Fruit fly (Drosophila melanogaster): ENCODE measurements around the gene CG31140.

CG31140 gene

dm6 chr3R:23931095-23931728 is 31.8 kb upstream of the CG31140 start, which contains the start of the genes Rpt2 and CG13599 (continued):
- peak; percentile 5 for TF ChIP-seq nerfin-1 (tag; optimal IDR thresholded peaks at IDR 0.05)
- TF ChIP-seq dmrt11E (tag; optimal IDR thresholded peaks at IDR 0.05) = peak; percentile 17
- TF ChIP-seq Hsf (GFP tag; optimal IDR thresholded peaks at IDR 0.05) = peak; percentile 28
- TF ChIP-seq repo (GFP tag; optimal IDR thresholded peaks at IDR 0.05) = no peak
- TF ChIP-seq MBD-R2 (GFP tag; IDR thresholded peaks at IDR 0.05) = peak; percentile 74
- TF ChIP-seq CG31441 (GFP tag; IDR thresholded peaks at IDR 0.05) = peak; percentile 78
- 0 out of 2 replicates have a peak, but pooled peaks have one; percentile 23 for TF ChIP-seq inv (GFP tag; IDR thresholded peaks at IDR 0.05; ENCODE audit: partially characterized antibody)
- no peak for TF ChIP-seq kni (GFP tag; optimal IDR thresholded peaks at IDR 0.05)
- TF ChIP-seq mld (GFP tag; IDR thresholded peaks at IDR 0.05; ENCODE audit: partially characterized antibody) = no peak
- TF ChIP-seq chinmo (GFP tag; IDR thresholded peaks at IDR 0.05; ENCODE audit: partially characterized antibody) = 0 out of 4 replicates have a peak, but pooled peaks have one; percentile 14
- TF ChIP-seq TFAM (GFP tag; optimal IDR thresholded peaks at IDR 0.05) = no peak
- peak; percentile 43 for TF ChIP-seq Lhr (GFP tag; optimal IDR thresholded peaks at IDR 0.05)
- no peak for TF ChIP-seq Usf (GFP tag; optimal IDR thresholded peaks at IDR 0.05)
- TF ChIP-seq Ets65A (GFP tag) = no peak
- no peak for TF ChIP-seq CG15479 (GFP tag; optimal IDR thresholded peaks at IDR 0.05)
- TF ChIP-seq CG15073 (GFP tag; optimal IDR thresholded peaks at IDR 0.05) = no peak
- peak; percentile 52; the same call in 1 of the 2 replicates for TF ChIP-seq bbx (GFP tag; IDR thresholded peaks at IDR 0.05; ENCODE audit: partially characterized antibody)
- TF ChIP-seq CTCF (GFP tag; optimal IDR thresholded peaks at IDR 0.05) = no peak
- no peak for TF ChIP-seq CG18619 (GFP tag; optimal IDR thresholded peaks at IDR 0.05)
- no peak for TF ChIP-seq slp2 (GFP tag; optimal IDR thresholded peaks at IDR 0.05)
- TF ChIP-seq prd (optimal IDR thresholded peaks at IDR 0.05) = no peak
- TF ChIP-seq prd (GFP tag; IDR thresholded peaks at IDR 0.05) = no peak
- peak; percentile 60 for TF ChIP-seq nmo (GFP tag; optimal IDR thresholded peaks at IDR 0.05)
- TF ChIP-seq Chrac-16 (GFP tag; optimal IDR thresholded peaks at IDR 0.05) = no peak
- TF ChIP-seq CG5245 (GFP tag; optimal IDR thresholded peaks at IDR 0.05) = no peak
- TF ChIP-seq amos (GFP tag; IDR thresholded peaks at IDR 0.05; ENCODE audit: partially characterized antibody) = peak; percentile 32; the same call in 1 of the 2 replicates
- peak; percentile 14 for TF ChIP-seq Spps (tag; optimal IDR thresholded peaks at IDR 0.05)
- TF ChIP-seq CG7839 (tag; optimal IDR thresholded peaks at IDR 0.05) = no peak
- TF ChIP-seq ERR (GFP tag; optimal IDR thresholded peaks at IDR 0.05) = no peak
- TF ChIP-seq sc (optimal IDR thresholded peaks at IDR 0.05) = no peak
- TF ChIP-seq sc (GFP tag; optimal IDR thresholded peaks at IDR 0.05) = no peak
- no peak for TF ChIP-seq CG9932 (GFP tag; IDR thresholded peaks at IDR 0.05)
- no peak for TF ChIP-seq ac (GFP tag; optimal IDR thresholded peaks at IDR 0.05)
- TF ChIP-seq Mrtf (GFP tag; IDR thresholded peaks at IDR 0.05) = no peak
- TF ChIP-seq Dek (tag; optimal IDR thresholded peaks at IDR 0.05) = no peak
- TF ChIP-seq CG8281 (tag; optimal IDR thresholded peaks at IDR 0.05) = no peak
- TF ChIP-seq Awh (GFP tag; IDR thresholded peaks at IDR 0.05) = no peak
- TF ChIP-seq Oli (tag; optimal IDR thresholded peaks at IDR 0.05) = no peak
- no peak for TF ChIP-seq CG9727 (GFP tag; optimal IDR thresholded peaks at IDR 0.05)
- TF ChIP-seq unc-4 (GFP tag; IDR thresholded peaks at IDR 0.05; ENCODE audit: partially characterized antibody) = peak; percentile 63
- TF ChIP-seq CG1792 (GFP tag; optimal IDR thresholded peaks at IDR 0.05) = no peak
- TF ChIP-seq nom (GFP tag; optimal IDR thresholded peaks at IDR 0.05) = no peak
- peak; percentile 27 for TF ChIP-seq CG17385 (GFP tag; optimal IDR thresholded peaks at IDR 0.05)
- TF ChIP-seq CG30020 (tag; optimal IDR thresholded peaks at IDR 0.05) = peak; percentile 42
- no peak for TF ChIP-seq CG4707 (GFP tag; optimal IDR thresholded peaks at IDR 0.05)
- TF ChIP-seq CG17359 (tag; optimal IDR thresholded peaks at IDR 0.05) = no peak
- TF ChIP-seq nerfin-2 (GFP tag; IDR thresholded peaks at IDR 0.05; ENCODE audit: partially characterized antibody) = no peak; the same call in 1 of the 2 replicates
- TF ChIP-seq Atf3 (GFP tag; optimal IDR thresholded peaks at IDR 0.05) = no peak
- TF ChIP-seq Oaz (GFP tag; IDR thresholded peaks at IDR 0.05) = no peak
- no peak for TF ChIP-seq fd96Cb (tag; optimal IDR thresholded peaks at IDR 0.05)

Measured in whole organism, embryonic.